Fruit fly (Drosophila melanogaster): Measurements from ENCODE around the gene CG16863.

Gene CG16863

DNA sequence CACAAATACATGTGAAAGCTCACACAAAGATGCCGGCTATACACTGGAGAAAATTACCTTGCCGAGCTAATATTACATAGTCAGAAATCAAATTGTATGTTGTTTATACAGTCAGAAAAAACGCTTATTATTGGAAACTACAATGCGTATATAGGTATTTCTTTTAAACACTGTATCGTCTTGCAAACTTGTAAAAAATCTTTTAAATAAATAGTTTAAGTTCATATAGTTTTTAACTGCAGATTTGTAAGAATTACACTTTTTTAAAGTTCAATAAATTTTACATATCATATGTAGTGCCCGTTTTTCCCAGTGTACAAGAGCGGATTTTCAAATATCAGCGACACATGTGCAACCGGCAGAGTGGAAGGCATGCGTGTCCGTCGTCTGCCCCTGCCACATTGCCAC lies 49.0 kb downstream of the CG16863 start (continued):
- TF ChIP-seq al (GFP tag; IDR thresholded peaks at IDR 0.05) (peak; percentile 52; the same call in 1 of the 2 replicates), Rx (GFP tag; IDR thresholded peaks at IDR 0.05) (0 out of 2 replicates have a peak, but pooled peaks have one; percentile 42), CG4404 (GFP tag; IDR thresholded peaks at IDR 0.05) (no peak; the same call in 1 of the 2 replicates), GATAe (GFP tag; conservative IDR thresholded peaks at IDR 0.05) (no peak), ab (GFP tag; optimal IDR thresholded peaks at IDR 0.05) (peak; percentile 39), sima (GFP tag; optimal IDR thresholded peaks at IDR 0.05) (no peak), CG17359 (tag; optimal IDR thresholded peaks at IDR 0.05) (peak; percentile 81), chn (GFP tag; optimal IDR thresholded peaks at IDR 0.05) (peak; percentile 56), bab2 (GFP tag; optimal IDR thresholded peaks at IDR 0.05) (peak; percentile 64), CG16813 (GFP tag; IDR thresholded peaks at IDR 0.05; ENCODE audit: partially characterized antibody) (no peak), CG14050 (GFP tag; IDR thresholded peaks at IDR 0.05) (peak; percentile 83), stc (GFP tag; IDR thresholded peaks at IDR 0.05) (peak; percentile 59), CG31224 (GFP tag; IDR thresholded peaks at IDR 0.05) (peak; percentile 45), wek (GFP tag; optimal IDR thresholded peaks at IDR 0.05) (peak; percentile 32), run (tag; optimal IDR thresholded peaks at IDR 0.05) (peak; percentile 89), CG31365 (tag; optimal IDR thresholded peaks at IDR 0.05) (no peak), CG8765 (GFP tag; IDR thresholded peaks at IDR 0.05) (no peak), CG6254 (GFP tag; optimal IDR thresholded peaks at IDR 0.05) (peak; percentile 83), Camta (GFP tag; optimal IDR thresholded peaks at IDR 0.05) (peak; percentile 91), gsb (GFP tag; IDR thresholded peaks at IDR 0.05) (0 out of 2 replicates have a peak, but pooled peaks have one; percentile 38), pfk (GFP tag; optimal IDR thresholded peaks at IDR 0.05) (no peak), BtbVII (GFP tag; optimal IDR thresholded peaks at IDR 0.05) (peak; percentile 63), onecut (GFP tag; IDR thresholded peaks at IDR 0.05) (peak; percentile 73), cad (GFP tag; optimal IDR thresholded peaks at IDR 0.05) (no peak), CG12942 (GFP tag; optimal IDR thresholded peaks at IDR 0.05) (peak; percentile 65), CG6765 (GFP tag; optimal IDR thresholded peaks at IDR 0.05) (peak; percentile 37), HHEX (GFP tag; optimal IDR thresholded peaks at IDR 0.05) (peak; percentile 61), CG31388 (GFP tag; optimal IDR thresholded peaks at IDR 0.05) (peak; percentile 72), repo (GFP tag; optimal IDR thresholded peaks at IDR 0.05) (peak; percentile 47), cato (GFP tag; optimal IDR thresholded peaks at IDR 0.05; ENCODE audit: borderline replicate concordance) (peak; percentile 56), CG3995 (GFP tag; optimal IDR thresholded peaks at IDR 0.05) (peak; percentile 17), CG13287 (GFP tag; IDR thresholded peaks at IDR 0.05; ENCODE audit: partially characterized antibody) (no peak), Asciz (GFP tag; optimal IDR thresholded peaks at IDR 0.05) (peak; percentile 76), CG2712 (tag; optimal IDR thresholded peaks at IDR 0.05) (peak; percentile 85), CkIIα-i1 (GFP tag; IDR thresholded peaks at IDR 0.05) (no peak), Rfx (GFP tag; IDR thresholded peaks at IDR 0.05) (peak; percentile 61), PHDP (tag; optimal IDR thresholded peaks at IDR 0.05) (peak; percentile 86), tgo (GFP tag; IDR thresholded peaks at IDR 0.05) (peak; percentile 80), sim (GFP tag; IDR thresholded peaks at IDR 0.05) (no peak), nerfin-1 (tag; optimal IDR thresholded peaks at IDR 0.05) (peak; percentile 66), sd (tag; optimal IDR thresholded peaks at IDR 0.05) (peak; percentile 67), Jarid2 (GFP tag; optimal IDR thresholded peaks at IDR 0.05) (peak; percentile 1), ken (GFP tag; IDR thresholded peaks at IDR 0.05) (no peak), slp2 (GFP tag; optimal IDR thresholded peaks at IDR 0.05) (peak; percentile 80), HLH4C (GFP tag; IDR thresholded peaks at IDR 0.05; ENCODE audit: partially characterized antibody) (no peak), Bdp1 (GFP tag; optimal IDR thresholded peaks at IDR 0.05) (peak; percentile 49), gce (GFP tag; IDR thresholded peaks at IDR 0.05) (peak; percentile 53; the same call in 1 of the 3 replicates), bigmax (GFP tag; optimal IDR thresholded peaks at IDR 0.05) (no peak), CG30403 (GFP tag; optimal IDR thresholded peaks at IDR 0.05) (peak; percentile 92), psq (GFP tag; optimal IDR thresholded peaks at IDR 0.05) (peak; percentile 43), shn (GFP tag; optimal IDR thresholded peaks at IDR 0.05) (peak; percentile 52)

All from whole organism, embryonic.